Fruit fly (Drosophila melanogaster) whole organism, embryonic: Measurements from ENCODE around the gene CG7367.
A peak's percentile ranks its signal among the peaks of the same experiment; 100 is the strongest.

ENCODE experiments used
- Antp ChIP-seq: fragments of 200-800 bp; sonication (Bioruptor generic); optimal IDR thresholded peaks from 3 replicates; lab custom pipeline; 2016; ENCODE audit warnings: missing biosample characterization, missing genetic modification characterization
- Bgb ChIP-seq: fragments of 200-800 bp; sonication (Bioruptor generic); IDR thresholded peaks from 2 replicates; pipeline ENCODE4 v1.3.6; 2022; ENCODE audit warnings: missing biosample characterization, missing genetic modification characterization; ENCODE audit not compliant: partially characterized antibody
- Blimp-1 ChIP-seq: fragments of 200-800 bp; sonication (Bioruptor generic); optimal IDR thresholded peaks from 3 replicates; lab custom pipeline; 2018; ENCODE audit warnings: missing biosample characterization, missing genetic modification characterization, mild to moderate bottlenecking, moderate library complexity, missing genetic modification reagents
- CG10209 ChIP-seq: fragments of 200-800 bp; sonication (Bioruptor generic); optimal IDR thresholded peaks from 3 replicates; lab custom pipeline; 2017; ENCODE audit warnings: missing biosample characterization, mild to moderate bottlenecking, missing genetic modification characterization, missing genetic modification reagents
- CG10565 ChIP-seq: fragments of 200-800 bp; sonication (Bioruptor generic); optimal IDR thresholded peaks from 3 replicates; lab custom pipeline; 2016; ENCODE audit warnings: missing biosample characterization, mild to moderate bottlenecking, missing genetic modification characterization
- CG11695 ChIP-seq: fragments of 200-800 bp; sonication (Bioruptor generic); IDR thresholded peaks from 3 replicates; pipeline ENCODE4 v1.3.6; 2022; ENCODE audit warnings: missing biosample characterization, missing genetic modification characterization
- CG13424 ChIP-seq: fragments of 200-800 bp; sonication (Bioruptor generic); optimal IDR thresholded peaks from 2 replicates; lab custom pipeline; 2019; ENCODE audit warnings: missing biosample characterization, mild to moderate bottlenecking, missing genetic modification characterization, moderate library complexity
- CG14050 ChIP-seq: fragments of 200-800 bp; sonication (Bioruptor generic); IDR thresholded peaks from 3 replicates; pipeline ENCODE4 v1.3.6; 2022; ENCODE audit warnings: missing biosample characterization, missing genetic modification characterization
- CG14667 ChIP-seq: fragments of 200-800 bp; sonication (Bioruptor generic); IDR thresholded peaks from 2 replicates; pipeline ENCODE4 v1.3.6; 2022; ENCODE audit warnings: missing biosample characterization, missing genetic modification characterization
- CG16863 ChIP-seq: fragments of 200-800 bp; sonication (Bioruptor generic); optimal IDR thresholded peaks from 3 replicates; lab custom pipeline; 2016; ENCODE audit warnings: missing biosample characterization, missing genetic modification characterization
- CG2120 ChIP-seq: fragments of 200-800 bp; sonication (Bioruptor generic); optimal IDR thresholded peaks from 3 replicates; lab custom pipeline; 2016; ENCODE audit warnings: missing biosample characterization, missing genetic modification characterization
- CG30431 ChIP-seq: fragments of 200-800 bp; sonication (Bioruptor generic); optimal IDR thresholded peaks from 2 replicates; lab custom pipeline; 2017; ENCODE audit warnings: missing biosample characterization, missing genetic modification characterization
- CG34376 ChIP-seq: fragments of 200-800 bp; sonication (Bioruptor generic); optimal IDR thresholded peaks from 2 replicates; lab custom pipeline; 2018; ENCODE audit warnings: missing biosample characterization, mild to moderate bottlenecking, missing genetic modification characterization
- CG4730 ChIP-seq: fragments of 200-800 bp; sonication (Bioruptor generic); IDR thresholded peaks from 2 replicates; pipeline ENCODE4 v1.3.6; 2022; ENCODE audit warnings: missing biosample characterization, missing genetic modification characterization
- CG4854 ChIP-seq: fragments of 200-800 bp; sonication (Bioruptor generic); optimal IDR thresholded peaks from 2 replicates; lab custom pipeline; 2016; ENCODE audit warnings: missing biosample characterization, missing genetic modification characterization, inconsistent platforms
- CG5180 ChIP-seq: fragments of 200-800 bp; sonication (Bioruptor generic); optimal IDR thresholded peaks from 3 replicates; lab custom pipeline; 2017; ENCODE audit warnings: missing biosample characterization, missing genetic modification characterization, mild to moderate bottlenecking, moderate library complexity, missing genetic modification reagents
- CG6791 ChIP-seq: fragments of 200-800 bp; sonication (Bioruptor generic); IDR thresholded peaks from 3 replicates; pipeline ENCODE4 v1.3.6; 2022; ENCODE audit warnings: missing biosample characterization, missing genetic modification characterization; ENCODE audit not compliant: partially characterized antibody
- CG7745 ChIP-seq: fragments of 200-800 bp; sonication (Bioruptor generic); optimal IDR thresholded peaks from 2 replicates; lab custom pipeline; 2018; ENCODE audit warnings: missing biosample characterization, mild to moderate bottlenecking, missing genetic modification characterization, moderate library complexity
- CG8281 ChIP-seq: fragments of 200-800 bp; sonication (Bioruptor generic); optimal IDR thresholded peaks from 2 replicates; lab custom pipeline; 2018; ENCODE audit warnings: missing biosample characterization, mild to moderate bottlenecking, missing genetic modification characterization, moderate library complexity
- CG8944 ChIP-seq: fragments of 200-800 bp; sonication (Bioruptor generic); optimal IDR thresholded peaks from 3 replicates; lab custom pipeline; 2016; ENCODE audit warnings: missing biosample characterization, missing genetic modification characterization
- CG9609 ChIP-seq: fragments of 200-800 bp; sonication (Bioruptor generic); optimal IDR thresholded peaks from 3 replicates; lab custom pipeline; 2016; ENCODE audit warnings: missing biosample characterization, missing genetic modification characterization
- CoRest ChIP-seq: fragments of 200-800 bp; sonication (Bioruptor generic); optimal IDR thresholded peaks from 3 replicates; lab custom pipeline; 2018; ENCODE audit warnings: missing biosample characterization, mild to moderate bottlenecking, missing genetic modification characterization, moderate library complexity
- D ChIP-seq, 2 experiments: fragments of 200-800 bp in 1 of 2; fragments of >200 bp in 1 of 2; sonication (Bioruptor generic) in 1 of 2; optimal IDR thresholded peaks; 2 replicates in 1 of 2; 3 replicates in 1 of 2; lab custom pipeline; 2017; ENCODE audit warnings: mild to moderate bottlenecking in 1 of 2, missing biosample characterization in 1 of 2, missing genetic modification characterization in 1 of 2, missing genetic modification reagents in 1 of 2
- Hey ChIP-seq: fragments of 200-800 bp; sonication (Bioruptor generic); optimal IDR thresholded peaks from 3 replicates; lab custom pipeline; 2018; ENCODE audit warnings: missing biosample characterization, mild to moderate bottlenecking, missing genetic modification characterization
- Hr51 ChIP-seq, 2 experiments: fragments of 200-800 bp; sonication (Bioruptor generic); optimal IDR thresholded peaks; 2 replicates in 1 of 2; 3 replicates in 1 of 2; lab custom pipeline; 2016 to 2018; ENCODE audit warnings: missing biosample characterization in 2 of 2, missing genetic modification characterization in 2 of 2, mild to moderate bottlenecking in 1 of 2, moderate library complexity in 1 of 2
- Lim3 ChIP-seq: fragments of 200-800 bp; sonication (Bioruptor generic); IDR thresholded peaks from 2 replicates; pipeline ENCODE4 v1.3.6; 2022; ENCODE audit warnings: missing biosample characterization, missing genetic modification characterization
- Neu2 ChIP-seq: fragments of 200-800 bp; sonication (Bioruptor generic); optimal IDR thresholded peaks from 3 replicates; lab custom pipeline; 2016; ENCODE audit warnings: missing biosample characterization, missing genetic modification characterization, borderline replicate concordance
- Trl ChIP-seq, 3 experiments: fragments of >200 bp in 2 of 3; fragments of 200-800 bp in 1 of 3; sonication (Bioruptor generic) in 1 of 3; optimal IDR thresholded peaks; 2 replicates in 1 of 3; 3 replicates in 2 of 3; lab custom pipeline; 2016 to 2017; ENCODE audit warnings: missing biosample characterization in 1 of 3, missing genetic modification characterization in 1 of 3
- Vsx1 ChIP-seq: fragments of 200-800 bp; sonication (Bioruptor generic); optimal IDR thresholded peaks from 2 replicates; lab custom pipeline; 2017; ENCODE audit warnings: missing biosample characterization, mild to moderate bottlenecking, missing genetic modification characterization, missing genetic modification reagents
- ac ChIP-seq: fragments of 200-800 bp; sonication (Bioruptor generic); optimal IDR thresholded peaks from 3 replicates; lab custom pipeline; 2017; ENCODE audit warnings: missing biosample characterization, mild to moderate bottlenecking, missing genetic modification characterization
- cwo ChIP-seq: fragments of 200-800 bp; sonication (Bioruptor generic); optimal IDR thresholded peaks from 3 replicates; lab custom pipeline; 2017; ENCODE audit warnings: missing biosample characterization, missing genetic modification characterization, mild to moderate bottlenecking, moderate library complexity, missing genetic modification reagents
- dimm ChIP-seq: fragments of 200-800 bp; sonication (Bioruptor generic); IDR thresholded peaks from 2 replicates; pipeline ENCODE4 v1.3.6; 2022; ENCODE audit warnings: missing biosample characterization, missing genetic modification characterization
- ems ChIP-seq: fragments of 200-800 bp; sonication (Bioruptor generic); optimal IDR thresholded peaks from 3 replicates; lab custom pipeline; 2016; ENCODE audit warnings: missing biosample characterization, missing genetic modification characterization
- fd3F ChIP-seq: fragments of 200-800 bp; sonication (Bioruptor generic); optimal IDR thresholded peaks from 2 replicates; lab custom pipeline; 2018; ENCODE audit warnings: missing biosample characterization, mild to moderate bottlenecking, missing genetic modification characterization, moderate library complexity
- fd64A ChIP-seq: fragments of 200-800 bp; sonication (Bioruptor generic); optimal IDR thresholded peaks from 3 replicates; lab custom pipeline; 2018; ENCODE audit warnings: missing biosample characterization, mild to moderate bottlenecking, missing genetic modification characterization
- hb ChIP-seq: fragments of 200-800 bp; sonication (Bioruptor generic); IDR thresholded peaks from 3 replicates; pipeline ENCODE4 v1.3.6; 2022; ENCODE audit warnings: missing biosample characterization, missing genetic modification characterization; ENCODE audit not compliant: partially characterized antibody
- ken ChIP-seq: fragments of 200-800 bp; sonication (Bioruptor generic); IDR thresholded peaks from 3 replicates; pipeline ENCODE4 v1.3.6; 2022; ENCODE audit warnings: missing biosample characterization, missing genetic modification characterization
- kni ChIP-seq: fragments of 200-800 bp; sonication (Bioruptor generic); optimal IDR thresholded peaks from 3 replicates; lab custom pipeline; 2017; ENCODE audit warnings: mild to moderate bottlenecking, missing biosample characterization, missing genetic modification reagents, missing genetic modification characterization
- lbe ChIP-seq: fragments of 200-800 bp; sonication (Bioruptor generic); optimal IDR thresholded peaks from 2 replicates; lab custom pipeline; 2016; ENCODE audit warnings: missing biosample characterization, mild to moderate bottlenecking, missing genetic modification characterization
- nerfin-2 ChIP-seq: fragments of 200-800 bp; sonication (Bioruptor generic); IDR thresholded peaks from 2 replicates; pipeline ENCODE4 v1.3.6; 2022; ENCODE audit warnings: missing biosample characterization, missing genetic modification characterization; ENCODE audit not compliant: partially characterized antibody
- pfk ChIP-seq: fragments of 200-800 bp; sonication (Bioruptor generic); optimal IDR thresholded peaks from 2 replicates; lab custom pipeline; 2018; ENCODE audit warnings: missing biosample characterization, mild to moderate bottlenecking, missing genetic modification characterization, moderate library complexity
- pita ChIP-seq: fragments of 200-800 bp; sonication (Bioruptor generic); optimal IDR thresholded peaks from 2 replicates; lab custom pipeline; 2017; ENCODE audit warnings: missing biosample characterization, mild to moderate bottlenecking, missing genetic modification characterization
- rib ChIP-seq: fragments of 200-800 bp; sonication (Bioruptor generic); IDR thresholded peaks from 2 replicates; pipeline ENCODE4 v1.3.6; 2022; ENCODE audit warnings: missing biosample characterization, missing genetic modification characterization
- sd ChIP-seq: fragments of 200-800 bp; sonication (Bioruptor generic); optimal IDR thresholded peaks from 3 replicates; lab custom pipeline; 2018; ENCODE audit warnings: missing biosample characterization, mild to moderate bottlenecking, missing genetic modification characterization, moderate library complexity
- sisA ChIP-seq: fragments of 200-800 bp; sonication (Bioruptor generic); IDR thresholded peaks from 2 replicates; pipeline ENCODE4 v1.3.6; 2022; ENCODE audit warnings: missing biosample characterization, missing genetic modification characterization
- so ChIP-seq: fragments of 200-800 bp; sonication (Bioruptor generic); IDR thresholded peaks from 3 replicates; pipeline ENCODE4 v1.3.6; 2022; ENCODE audit warnings: missing biosample characterization, missing genetic modification characterization
- unpg ChIP-seq: fragments of 200-800 bp; sonication (Bioruptor generic); optimal IDR thresholded peaks from 3 replicates; lab custom pipeline; 2018; ENCODE audit warnings: missing biosample characterization, mild to moderate bottlenecking, missing genetic modification characterization, moderate library complexity
- z ChIP-seq: fragments of 200-800 bp; sonication (Bioruptor generic); IDR thresholded peaks from 3 replicates; pipeline ENCODE4 v1.3.6; 2022; ENCODE audit warnings: missing biosample characterization, missing genetic modification characterization

Gene CG7367

DNA sequence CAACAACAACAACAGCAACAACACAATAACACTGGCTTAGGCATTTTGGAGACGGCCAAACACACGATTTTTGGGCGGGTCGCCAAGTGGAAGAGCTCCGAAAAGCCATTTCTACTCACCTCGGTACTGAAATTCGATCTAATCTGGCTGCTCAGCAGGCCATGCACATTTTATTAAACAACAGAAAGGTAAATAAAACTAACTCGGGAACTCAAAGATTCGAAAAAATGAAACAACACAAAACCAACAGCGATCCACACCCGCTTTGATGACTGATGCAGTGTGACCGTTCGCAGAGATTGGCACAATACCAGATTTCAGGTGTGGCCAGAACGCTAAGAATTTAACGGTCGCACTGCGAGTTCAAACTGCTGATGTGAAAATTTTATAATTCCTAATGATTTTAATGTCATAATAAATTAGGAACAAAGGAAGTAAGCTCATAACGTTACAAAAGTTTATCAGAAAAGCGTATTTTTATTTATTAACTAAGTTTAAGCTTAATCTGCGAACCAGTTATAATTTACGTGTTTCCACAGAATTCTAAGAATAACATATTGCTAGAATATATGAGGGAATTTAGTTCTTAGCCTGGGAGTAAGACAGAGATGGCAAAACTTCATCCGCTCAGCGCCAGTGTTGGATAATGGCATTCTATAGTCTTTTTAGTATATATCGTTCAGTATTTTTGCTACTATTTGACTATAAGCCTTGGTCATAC is 43.3 kb upstream of the CG7367 start, which contains the start of gene Mcr (continued):
- no peak for TF ChIP-seq Hr51 (GFP tag; optimal IDR thresholded peaks at IDR 0.05; lab: Kevin White, UChicago)
- TF ChIP-seq CG5180 = no peak
- no peak for TF ChIP-seq pita (GFP tag; lab: Kevin White, UChicago)
- TF ChIP-seq D (optimal IDR thresholded peaks at IDR 0.05; lab: Kevin White, UChicago) = peak; percentile 47
- TF ChIP-seq D (GFP tag; optimal IDR thresholded peaks at IDR 0.05; lab: Kevin White, UChicago) = no peak
- TF ChIP-seq ems (GFP tag; lab: Kevin White, UChicago) = peak; percentile 8
- TF ChIP-seq dimm = no peak
- TF ChIP-seq Vsx1 (GFP tag; lab: Kevin White, UChicago) = no peak
- TF ChIP-seq sisA (GFP tag; lab: Robert Waterston, UW) = 0 out of 2 replicates have a peak, but pooled peaks have one; percentile 26
- TF ChIP-seq CG7745 (tag; lab: Kevin White, UChicago) = no peak
- no peak for TF ChIP-seq rib
- TF ChIP-seq pfk (GFP tag; lab: Kevin White, UChicago) = no peak
- TF ChIP-seq CG14667 = no peak
- TF ChIP-seq kni (GFP tag; lab: Kevin White, UChicago) = no peak
- no peak for TF ChIP-seq fd64A (GFP tag; lab: Kevin White, UChicago)
- no peak for TF ChIP-seq ac (GFP tag; lab: Kevin White, UChicago)
- no peak for TF ChIP-seq CG14050 (GFP tag; lab: Robert Waterston, UW)
- TF ChIP-seq nerfin-2 (GFP tag; lab: Robert Waterston, UW) = no peak
- TF ChIP-seq CG4730 (GFP tag; lab: Robert Waterston, UW) = no peak
- no peak for TF ChIP-seq Antp (GFP tag; lab: Kevin White, UChicago)
- TF ChIP-seq CG8281 (tag; lab: Kevin White, UChicago) = no peak
- TF ChIP-seq z (GFP tag; lab: Robert Waterston, UW) = no peak
- no peak for TF ChIP-seq Hey (tag; lab: Kevin White, UChicago)
- peak; percentile 54 for TF ChIP-seq CoRest (tag; lab: Kevin White, UChicago)
- TF ChIP-seq CG10565 (GFP tag; lab: Kevin White, UChicago) = no peak
- TF ChIP-seq ken (GFP tag; lab: Robert Waterston, UW) = no peak
- TF ChIP-seq Bgb (GFP tag; lab: Robert Waterston, UW) = peak; percentile 28
- TF ChIP-seq CG30431 (GFP tag; lab: Kevin White, UChicago) = no peak
- TF ChIP-seq CG9609 (GFP tag; lab: Kevin White, UChicago) = no peak
- TF ChIP-seq unpg (GFP tag; lab: Kevin White, UChicago) = no peak
- peak; percentile 2 for TF ChIP-seq CG4854 (GFP tag; lab: Kevin White, UChicago)
- peak; percentile 51 for TF ChIP-seq CG2120 (GFP tag; lab: Kevin White, UChicago)
- peak; percentile 19 for TF ChIP-seq Neu2 (GFP tag; lab: Kevin White, UChicago)
- no peak for TF ChIP-seq CG34376 (GFP tag; lab: Kevin White, UChicago)
- TF ChIP-seq CG13424 (tag; lab: Kevin White, UChicago) = no peak
- TF ChIP-seq CG16863 (GFP tag; lab: Kevin White, UChicago) = no peak
- no peak for TF ChIP-seq lbe (GFP tag; lab: Kevin White, UChicago)
- TF ChIP-seq CG11695 (GFP tag; lab: Robert Waterston, UW) = no peak
- TF ChIP-seq Lim3 (GFP tag; lab: Robert Waterston, UW) = no peak
- peak; percentile 36; the same call in 2 of the 3 replicates for TF ChIP-seq CG6791
- no peak for TF ChIP-seq CG10209 (GFP tag; lab: Kevin White, UChicago)
- no peak for TF ChIP-seq sd (tag; lab: Kevin White, UChicago)
- no peak for TF ChIP-seq so (GFP tag; lab: Robert Waterston, UW)
- no peak for TF ChIP-seq Blimp-1 (GFP tag; lab: Kevin White, UChicago)
- no peak for TF ChIP-seq hb (GFP tag; lab: Robert Waterston, UW)
- no peak for TF ChIP-seq cwo (GFP tag; lab: Kevin White, UChicago)
- no peak for TF ChIP-seq Trl (optimal IDR thresholded peaks at IDR 0.05; lab: Kevin White, UChicago)
- no peak for TF ChIP-seq Trl (GFP tag; optimal IDR thresholded peaks at IDR 0.05; lab: Kevin White, UChicago)
- no peak for TF ChIP-seq fd3F (GFP tag; lab: Kevin White, UChicago)
- TF ChIP-seq CG8944 = no peak
